Fruit fly (Drosophila melanogaster) whole organism, adult: ENCODE measurements around the gene CG42331.

Source experiments
- CG12768 ChIP-seq: fragments of 200-800 bp; sonication (Bioruptor generic); optimal IDR thresholded peaks from 2 replicates; lab custom pipeline; 2017; ENCODE audit warnings: missing biosample characterization, missing genetic modification characterization, mild to moderate bottlenecking, moderate library complexity, missing genetic modification reagents
- CG14711 ChIP-seq: fragments of 200-800 bp; sonication (Bioruptor generic); optimal IDR thresholded peaks from 2 replicates; lab custom pipeline; 2018; ENCODE audit warnings: missing biosample characterization, mild to moderate bottlenecking, missing genetic modification characterization, moderate library complexity
- CG1620 ChIP-seq: fragments of 200-800 bp; sonication (Bioruptor generic); optimal IDR thresholded peaks from 2 replicates; lab custom pipeline; 2016; ENCODE audit warnings: missing biosample characterization, missing genetic modification characterization
- CG33017 ChIP-seq: fragments of 200-800 bp; sonication (Bioruptor generic); optimal IDR thresholded peaks from 2 replicates; lab custom pipeline; 2018; ENCODE audit warnings: missing biosample characterization, mild to moderate bottlenecking, missing genetic modification characterization, moderate library complexity
- CG7045 ChIP-seq: fragments of 200-800 bp; sonication (Bioruptor generic); optimal IDR thresholded peaks from 2 replicates; lab custom pipeline; 2017; ENCODE audit warnings: missing biosample characterization, mild to moderate bottlenecking, missing genetic modification characterization
- Clk ChIP-seq: fragments of 200-800 bp; sonication (Bioruptor generic); optimal IDR thresholded peaks from 2 replicates; lab custom pipeline; 2017; ENCODE audit warnings: missing biosample characterization, missing genetic modification characterization
- Hr96 ChIP-seq: fragments of 200-800 bp; sonication (Bioruptor generic); optimal IDR thresholded peaks from 2 replicates; lab custom pipeline; 2016; ENCODE audit warnings: missing biosample characterization, missing genetic modification characterization
- kay ChIP-seq: fragments of 200-800 bp; sonication (Bioruptor generic); peaks from one replicate; lab custom pipeline; 2016; ENCODE audit warnings: missing biosample characterization, missing genetic modification characterization, borderline replicate concordance
- tj ChIP-seq: fragments of 200-800 bp; sonication (Bioruptor generic); optimal IDR thresholded peaks from 3 replicates; lab custom pipeline; 2017; ENCODE audit warnings: missing biosample characterization, mild to moderate bottlenecking, missing genetic modification characterization, moderate library complexity

DNA sequence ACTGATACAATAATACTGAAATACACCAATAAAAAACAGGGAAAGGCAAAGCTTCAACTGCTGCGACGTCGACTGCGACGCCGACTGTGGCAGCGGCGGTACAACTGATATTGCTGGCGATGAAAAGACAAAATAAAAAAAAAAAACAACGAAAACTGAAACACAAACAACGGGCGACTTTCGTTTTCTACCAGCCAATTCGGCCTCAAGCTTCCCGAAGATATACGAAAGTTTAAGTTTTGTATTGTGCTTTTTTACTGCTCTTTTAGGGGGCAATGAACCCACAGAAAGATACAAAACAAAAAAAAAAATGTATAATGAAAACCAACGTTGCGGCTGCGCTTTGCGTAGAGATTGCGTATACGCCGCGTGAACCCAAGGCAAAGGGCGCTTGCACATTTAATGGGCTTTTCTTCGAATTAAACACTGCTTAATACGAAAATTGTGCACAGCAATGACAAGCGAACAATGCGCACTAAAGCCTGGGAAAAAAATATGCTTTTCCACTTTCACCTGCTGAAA is 6.3 kb downstream of the CG42331 start:
- TF ChIP-seq Clk (no peak), CG7045 (GFP tag; lab: Kevin White, UChicago) (no peak), tj (no peak), Hr96 (no peak), kay (GFP tag; lab: Kevin White, UChicago) (no peak), CG33017 (no peak), CG12768 (no peak), CG1620 (GFP tag; lab: Kevin White, UChicago) (no peak), CG14711 (tag; lab: Kevin White, UChicago) (no peak)
